Worm (Caenorhabditis elegans) whole organism, L2 larva: ENCODE measurements around the gene C14A4.8.

ENCODE experiments used
- F13H6.1 ChIP-seq: sonication (generic microtip); optimal IDR thresholded peaks from 2 replicates; lab custom pipeline; 2016; ENCODE audit warnings: missing genetic modification characterization, missing compliant biosample characterization
- alr-1 ChIP-seq: fragments of 150-350 bp; optimal IDR thresholded peaks from 2 replicates; lab custom pipeline; 2014; ENCODE audit warnings: missing biosample characterization, missing genetic modification characterization
- ama-1 ChIP-seq: fragments of 150-350 bp; optimal IDR thresholded peaks from 2 replicates; lab custom pipeline; 2018; ENCODE audit warnings: inconsistent platforms
- ceh-16 ChIP-seq: fragments of 150-350 bp; optimal IDR thresholded peaks from 2 replicates; lab custom pipeline; 2014; ENCODE audit warnings: missing biosample characterization, missing genetic modification characterization
- crh-2 ChIP-seq: sonication (generic microtip); optimal IDR thresholded peaks from 2 replicates; lab custom pipeline; 2017; ENCODE audit warnings: missing biosample characterization, missing genetic modification characterization
- elt-1 ChIP-seq: fragments of 150-350 bp; optimal IDR thresholded peaks from 2 replicates; lab custom pipeline; 2014; ENCODE audit warnings: missing biosample characterization, missing genetic modification characterization
- elt-3 ChIP-seq: sonication (generic microtip); optimal IDR thresholded peaks from 2 replicates; lab custom pipeline; 2017; ENCODE audit warnings: missing biosample characterization, missing genetic modification characterization
- mdl-1 ChIP-seq, 2 experiments: fragments of 150-350 bp in 1 of 2; sonication (generic microtip) in 1 of 2; optimal IDR thresholded peaks; 2 replicates each; lab custom pipeline; 2017; ENCODE audit warnings: missing biosample characterization in 2 of 2, missing genetic modification characterization in 2 of 2
- nhr-23 ChIP-seq: fragments of 150-350 bp; optimal IDR thresholded peaks from 2 replicates; lab custom pipeline; 2014; ENCODE audit warnings: missing biosample characterization, missing genetic modification reagents, missing genetic modification characterization
- nhr-237 ChIP-seq: fragments of 150-350 bp; optimal IDR thresholded peaks from 2 replicates; lab custom pipeline; 2014; ENCODE audit warnings: missing biosample characterization, missing genetic modification characterization
- skn-1 ChIP-seq: sonication (generic microtip); optimal IDR thresholded peaks from 2 replicates; lab custom pipeline; 2017; ENCODE audit warnings: missing biosample characterization, missing genetic modification characterization
- snpc-4 ChIP-seq: fragments of 150-350 bp; optimal IDR thresholded peaks from 2 replicates; lab custom pipeline; 2014; ENCODE audit warnings: missing biosample characterization, missing genetic modification characterization
- ztf-4 ChIP-seq: fragments of 150-350 bp; optimal IDR thresholded peaks from 2 replicates; lab custom pipeline; 2014; ENCODE audit warnings: missing biosample characterization, missing genetic modification characterization

DNA sequence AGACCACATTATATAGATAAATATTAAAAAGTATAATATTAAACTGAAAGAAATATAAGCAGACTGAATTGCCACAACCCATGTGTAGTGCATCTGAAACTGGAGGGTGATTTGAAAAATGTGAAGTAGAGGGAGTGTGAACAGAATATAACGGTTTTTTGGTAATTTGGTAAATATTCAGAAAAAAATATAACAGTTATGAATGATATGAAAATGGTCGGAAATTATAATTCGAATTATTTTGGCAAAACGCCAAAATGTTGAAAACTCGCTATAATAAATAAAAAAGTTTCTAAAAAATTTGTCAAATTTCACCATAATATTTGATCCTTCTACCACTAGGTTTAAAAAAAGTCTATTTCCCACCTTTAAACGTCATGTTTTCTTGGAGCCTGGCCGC lies 4.2 kb upstream of the C14A4.8 start, which contains the start of gene srv-2:
- TF ChIP-seq snpc-4 (tag; lab: Kevin White, UChicago) (no peak), alr-1 (tag; lab: Kevin White, UChicago) (no peak), nhr-237 (tag; lab: Kevin White, UChicago) (no peak), elt-1 (no peak), F13H6.1 (tag; lab: Kevin White, UChicago) (no peak), ama-1 (no peak), skn-1 (tag; lab: Kevin White, UChicago) (no peak), crh-2 (no peak), ztf-4 (tag; lab: Kevin White, UChicago) (no peak), ceh-16 (tag; lab: Kevin White, UChicago) (no peak), mdl-1 (tag; optimal IDR thresholded peaks at IDR 0.05; lab: Kevin White, UChicago) (no peak), elt-3 (tag; lab: Kevin White, UChicago) (no peak), nhr-23 (tag; lab: Kevin White, UChicago) (no peak)
